Fruit fly (Drosophila melanogaster): ENCODE data around the gene CRMP.

The CRMP gene

dm6 chr3R:5622985-5623630 lies 52.2 kb downstream of the CRMP start:
- peak; percentile 83 for TF ChIP-seq nau (GFP tag; optimal IDR thresholded peaks at IDR 0.05)
- peak; percentile 52 for TF ChIP-seq CG13775 (GFP tag; optimal IDR thresholded peaks at IDR 0.05)
- TF ChIP-seq CG15514 (GFP tag; optimal IDR thresholded peaks at IDR 0.05) = peak; percentile 77
- no peak for TF ChIP-seq ssp (GFP tag; IDR thresholded peaks at IDR 0.05)
- peak; percentile 71 for TF ChIP-seq fd3F (GFP tag; optimal IDR thresholded peaks at IDR 0.05)
- TF ChIP-seq CG10565 (GFP tag; optimal IDR thresholded peaks at IDR 0.05) = no peak
- no peak for TF ChIP-seq dysf (GFP tag; IDR thresholded peaks at IDR 0.05)
- TF ChIP-seq B-H2 (GFP tag; optimal IDR thresholded peaks at IDR 0.05) = peak; percentile 85
- no peak for TF ChIP-seq Awh (GFP tag; IDR thresholded peaks at IDR 0.05)
- TF ChIP-seq CG13624 (GFP tag; optimal IDR thresholded peaks at IDR 0.05) = peak; percentile 28
- TF ChIP-seq trem (tag; optimal IDR thresholded peaks at IDR 0.05) = peak; percentile 71
- peak; percentile 81 for TF ChIP-seq Hey (tag; optimal IDR thresholded peaks at IDR 0.05)
- TF ChIP-seq CG1233 (GFP tag; optimal IDR thresholded peaks at IDR 0.05) = peak; percentile 92
- TF ChIP-seq CTCF (GFP tag; optimal IDR thresholded peaks at IDR 0.05) = peak; percentile 45
- TF ChIP-seq Chrac-16 (GFP tag; optimal IDR thresholded peaks at IDR 0.05) = peak; percentile 38
- TF ChIP-seq Sry-β (GFP tag; optimal IDR thresholded peaks at IDR 0.05) = peak; percentile 65
- peak; percentile 37 for TF ChIP-seq CG4820 (GFP tag; optimal IDR thresholded peaks at IDR 0.05)
- TF ChIP-seq CG18476 (GFP tag; optimal IDR thresholded peaks at IDR 0.05) = peak; percentile 64
- no peak for TF ChIP-seq tgo (GFP tag; IDR thresholded peaks at IDR 0.05)
- TF ChIP-seq CG17359 (tag; optimal IDR thresholded peaks at IDR 0.05) = peak; percentile 82
- TF ChIP-seq sob (GFP tag; IDR thresholded peaks at IDR 0.05) = no peak
- no peak; the same call in 2 of the 3 replicates for TF ChIP-seq croc (GFP tag; conservative IDR thresholded peaks at IDR 0.05)
- peak; percentile 66 for TF ChIP-seq CG15479 (GFP tag; optimal IDR thresholded peaks at IDR 0.05)
- TF ChIP-seq Hsf (GFP tag; optimal IDR thresholded peaks at IDR 0.05) = peak; percentile 73
- TF ChIP-seq sr (GFP tag; IDR thresholded peaks at IDR 0.05) = no peak
- no peak for TF ChIP-seq Adf1 (GFP tag; IDR thresholded peaks at IDR 0.05)
- TF ChIP-seq Dfd (GFP tag; optimal IDR thresholded peaks at IDR 0.05) = no peak
- TF ChIP-seq CG17912 (GFP tag; optimal IDR thresholded peaks at IDR 0.05) = peak; percentile 83
- TF ChIP-seq CG15073 (GFP tag; optimal IDR thresholded peaks at IDR 0.05) = no peak
- peak; percentile 78 for TF ChIP-seq CG6254 (GFP tag; optimal IDR thresholded peaks at IDR 0.05)
- TF ChIP-seq CG7786 (GFP tag; optimal IDR thresholded peaks at IDR 0.05) = peak; percentile 50
- no peak for TF ChIP-seq yki (optimal IDR thresholded peaks at IDR 0.05)
- TF ChIP-seq CG15601 (tag; optimal IDR thresholded peaks at IDR 0.05) = peak; percentile 87
- TF ChIP-seq pfk (GFP tag; optimal IDR thresholded peaks at IDR 0.05) = peak; percentile 86
- peak; percentile 49 for TF ChIP-seq p53 (GFP tag; optimal IDR thresholded peaks at IDR 0.05)
- TF ChIP-seq CG32767 (GFP tag; IDR thresholded peaks at IDR 0.05) = no peak
- TF ChIP-seq CG43689 (GFP tag; IDR thresholded peaks at IDR 0.05) = no peak
- no peak for TF ChIP-seq Dip2 (GFP tag; IDR thresholded peaks at IDR 0.05)
- TF ChIP-seq pan (optimal IDR thresholded peaks at IDR 0.05) = no peak
- no peak for TF ChIP-seq pan (GFP tag; optimal IDR thresholded peaks at IDR 0.05 in 1 of 2, IDR thresholded peaks at IDR 0.05 in 1 of 2)
- TF ChIP-seq Dad (GFP tag; optimal IDR thresholded peaks at IDR 0.05) = peak; percentile 63
- TF ChIP-seq corto (GFP tag; optimal IDR thresholded peaks at IDR 0.05) = no peak
- peak; percentile 47 for TF ChIP-seq HmgD (GFP tag; optimal IDR thresholded peaks at IDR 0.05)
- no peak for TF ChIP-seq CG11247 (GFP tag; IDR thresholded peaks at IDR 0.05)
- TF ChIP-seq NC2α (GFP tag; optimal IDR thresholded peaks at IDR 0.05) = peak; percentile 82
- TF ChIP-seq CG9609 (GFP tag; optimal IDR thresholded peaks at IDR 0.05) = peak; percentile 29
- no peak for TF ChIP-seq CG14441 (GFP tag; IDR thresholded peaks at IDR 0.05)
- TF ChIP-seq bcd (GFP tag; optimal IDR thresholded peaks at IDR 0.05) = peak; percentile 66
- peak; percentile 71 for TF ChIP-seq CG16863 (GFP tag; optimal IDR thresholded peaks at IDR 0.05)
- no peak for TF ChIP-seq CG11456 (GFP tag; IDR thresholded peaks at IDR 0.05)
- TF ChIP-seq CG17328 (GFP tag; IDR thresholded peaks at IDR 0.05) = no peak
- TF ChIP-seq chinmo (GFP tag; IDR thresholded peaks at IDR 0.05; ENCODE audit: partially characterized antibody) = no peak
